Fruit fly (Drosophila melanogaster) whole organism, prepupa: ENCODE results near the gene CG17477.

Experiments
- CG10631 ChIP-seq: fragments of 200-800 bp; sonication (Bioruptor generic); optimal IDR thresholded peaks from 2 replicates; lab custom pipeline; 2016; ENCODE audit warnings: missing biosample characterization, missing genetic modification characterization
- CG4318 ChIP-seq: fragments of 200-800 bp; sonication (Bioruptor generic); optimal IDR thresholded peaks from 3 replicates; lab custom pipeline; 2017; ENCODE audit warnings: missing biosample characterization, mild to moderate bottlenecking, missing genetic modification characterization
- CG6792 ChIP-seq: fragments of 200-800 bp; sonication (Bioruptor generic); optimal IDR thresholded peaks from 3 replicates; lab custom pipeline; 2016; ENCODE audit warnings: missing biosample characterization, missing genetic modification characterization
- CG9139 ChIP-seq: fragments of 200-800 bp; sonication (Bioruptor generic); optimal IDR thresholded peaks from 3 replicates; lab custom pipeline; 2017; ENCODE audit warnings: missing biosample characterization, mild to moderate bottlenecking, missing genetic modification characterization
- Met ChIP-seq: fragments of 200-800 bp; sonication (Bioruptor generic); optimal IDR thresholded peaks from 3 replicates; lab custom pipeline; 2016; ENCODE audit warnings: missing biosample characterization, missing genetic modification characterization
- acj6 ChIP-seq: fragments of 200-800 bp; sonication (Bioruptor generic); optimal IDR thresholded peaks from 3 replicates; lab custom pipeline; 2016; ENCODE audit warnings: missing biosample characterization, missing genetic modification characterization
- fd59A ChIP-seq: fragments of 200-800 bp; sonication (Bioruptor generic); optimal IDR thresholded peaks from 2 replicates; lab custom pipeline; 2017; ENCODE audit warnings: missing biosample characterization, mild to moderate bottlenecking, missing genetic modification characterization, missing genetic modification reagents
- svp ChIP-seq: fragments of 200-800 bp; sonication (Bioruptor generic); peaks from one replicate; lab custom pipeline; 2016; ENCODE audit warnings: missing biosample characterization, missing genetic modification characterization

DNA sequence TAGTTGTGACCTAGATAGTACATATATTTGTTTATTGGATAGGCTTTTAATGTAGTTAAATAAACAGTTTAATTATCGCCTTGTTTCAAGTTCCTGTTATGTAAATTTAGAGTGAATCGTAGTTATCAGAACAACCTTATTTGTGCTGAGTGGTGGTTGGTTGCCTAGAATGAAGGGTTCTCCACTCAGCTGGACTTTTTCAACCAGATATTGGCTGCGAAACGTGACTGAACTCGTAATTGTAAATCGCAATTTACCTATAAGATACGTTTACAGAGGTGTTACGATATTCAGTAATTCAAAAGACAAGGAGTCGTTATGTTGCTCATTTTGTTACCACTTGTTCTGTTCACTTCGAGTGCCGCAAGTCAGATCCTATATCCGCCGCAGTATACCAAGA is 10.9 kb upstream of the CG17477 start, which contains the start of gene CG5255:
- no peak for TF ChIP-seq CG9139
- no peak for TF ChIP-seq acj6
- TF ChIP-seq Met (GFP tag; lab: Kevin White, UChicago) = no peak
- no peak for TF ChIP-seq CG4318
- no peak for TF ChIP-seq CG10631 (GFP tag; lab: Kevin White, UChicago)
- no peak for TF ChIP-seq fd59A
- no peak for TF ChIP-seq svp (GFP tag; lab: Kevin White, UChicago)
- TF ChIP-seq CG6792 (GFP tag; lab: Kevin White, UChicago) = no peak
